Worm (Caenorhabditis elegans) whole organism, L4 larva: Measurements from ENCODE around the gene W05H7.1.
"Not testable (repeated sequence)": the region's sequence is repeated elsewhere in the genome, so short reads cannot be mapped to it uniquely, and the experiment has no call there.

ENCODE experiments used
- F49E8.2 ChIP-seq: sonication (generic microtip); optimal IDR thresholded peaks from 2 replicates; lab custom pipeline; 2016; ENCODE audit warnings: missing compliant biosample characterization, mild to moderate bottlenecking, missing genetic modification characterization, borderline replicate concordance
- T20F7.1 ChIP-seq: fragments of 200-800 bp; sonication (Bioruptor generic); optimal IDR thresholded peaks from 2 replicates; lab custom pipeline; 2018; ENCODE audit warnings: mild to moderate bottlenecking, missing genetic modification characterization, missing compliant biosample characterization
- Y5F2A.4 ChIP-seq: fragments of 200-800 bp; sonication (Bioruptor generic); optimal IDR thresholded peaks from 2 replicates; lab custom pipeline; 2018; ENCODE audit warnings: mild to moderate bottlenecking, missing genetic modification characterization, missing compliant biosample characterization
- aha-1 ChIP-seq: fragments of 150-350 bp; peaks from one replicate; lab custom pipeline; 2014; ENCODE audit warnings: missing biosample characterization, missing genetic modification characterization
- aly-2 ChIP-seq: sonication (generic microtip); optimal IDR thresholded peaks from 2 replicates; lab custom pipeline; 2018; ENCODE audit warnings: missing biosample characterization, missing genetic modification characterization
- ceh-28 ChIP-seq: fragments of 150-350 bp; optimal IDR thresholded peaks from 2 replicates; lab custom pipeline; 2014; ENCODE audit warnings: missing biosample characterization, missing genetic modification reagents, missing genetic modification characterization
- dpl-1 ChIP-seq: fragments of 150-350 bp; optimal IDR thresholded peaks from 2 replicates; lab custom pipeline; 2014; ENCODE audit warnings: missing biosample characterization, missing genetic modification reagents, missing genetic modification characterization
- dve-1 ChIP-seq: sonication (generic microtip); optimal IDR thresholded peaks from 2 replicates; lab custom pipeline; 2017; ENCODE audit warnings: antibody characterized with exemption, mild to moderate bottlenecking, missing genetic modification characterization, missing compliant biosample characterization; ENCODE audit not compliant: insufficient read depth
- egl-43 ChIP-seq: fragments of 200-800 bp; sonication (Bioruptor generic); IDR thresholded peaks from 2 replicates; pipeline ENCODE4 v1.3.6; 2022; ENCODE audit warnings: missing genetic modification reagents, missing genetic modification characterization, missing compliant biosample characterization
- hlh-11 ChIP-seq: fragments of 200-800 bp; sonication (Bioruptor generic); optimal IDR thresholded peaks from 2 replicates; lab custom pipeline; 2018; ENCODE audit warnings: mild to moderate bottlenecking, missing genetic modification characterization, missing compliant biosample characterization
- jun-1 ChIP-seq: fragments of 150-350 bp; optimal IDR thresholded peaks from 2 replicates; lab custom pipeline; 2014; ENCODE audit warnings: missing biosample characterization, missing genetic modification reagents, missing genetic modification characterization
- lin-1 ChIP-seq: fragments of 200-800 bp; sonication (Bioruptor generic); IDR thresholded peaks from 2 replicates; pipeline ENCODE4 v1.3.6; 2022; ENCODE audit warnings: missing genetic modification reagents, missing genetic modification characterization, missing compliant biosample characterization
- lin-13 ChIP-seq: fragments of 150-350 bp; optimal IDR thresholded peaks from 2 replicates; lab custom pipeline; 2014; ENCODE audit warnings: missing biosample characterization, missing genetic modification reagents, missing genetic modification characterization
- lin-38 ChIP-seq: fragments of 200-800 bp; sonication (Bioruptor generic); IDR thresholded peaks from 2 replicates; pipeline ENCODE4 v1.3.6; 2022; ENCODE audit warnings: missing genetic modification reagents, missing genetic modification characterization, missing compliant biosample characterization
- lir-3 ChIP-seq: sonication (generic microtip); optimal IDR thresholded peaks from 2 replicates; lab custom pipeline; 2016; ENCODE audit warnings: mild to moderate bottlenecking, missing genetic modification characterization, missing compliant biosample characterization
- mes-2 ChIP-seq: sonication (generic microtip); optimal IDR thresholded peaks from 2 replicates; lab custom pipeline; 2016; ENCODE audit warnings: missing genotype, mild to moderate bottlenecking, missing genetic modification characterization, missing compliant biosample characterization; ENCODE audit not compliant: poor library complexity, severe bottlenecking
- nhr-111 ChIP-seq: fragments of 200-800 bp; sonication (Bioruptor generic); optimal IDR thresholded peaks from 2 replicates; lab custom pipeline; 2018; ENCODE audit warnings: mild to moderate bottlenecking, missing genetic modification characterization, missing compliant biosample characterization
- nhr-25 ChIP-seq: sonication (generic microtip); optimal IDR thresholded peaks from 2 replicates; lab custom pipeline; 2017; ENCODE audit warnings: missing genetic modification characterization, mild to moderate bottlenecking, missing compliant biosample characterization, antibody characterized with exemption, moderate library complexity, borderline replicate concordance; ENCODE audit not compliant: insufficient read depth
- nhr-28 ChIP-seq: fragments of 150-350 bp; optimal IDR thresholded peaks from 2 replicates; lab custom pipeline; 2014; ENCODE audit warnings: missing biosample characterization, missing genetic modification characterization
- php-3 ChIP-seq: fragments of 200-800 bp; sonication (Bioruptor generic); IDR thresholded peaks from 2 replicates; pipeline ENCODE4 v1.3.6; 2022; ENCODE audit warnings: missing genetic modification reagents, missing genetic modification characterization, missing compliant biosample characterization
- pqm-1 ChIP-seq: sonication (generic microtip); optimal IDR thresholded peaks from 2 replicates; lab custom pipeline; 2017; ENCODE audit warnings: missing biosample characterization, missing genetic modification characterization
- sdz-12 ChIP-seq: fragments of 200-800 bp; sonication (Bioruptor generic); optimal IDR thresholded peaks from 2 replicates; lab custom pipeline; 2018; ENCODE audit warnings: mild to moderate bottlenecking, missing genetic modification characterization, missing compliant biosample characterization
- snpc-1.2 ChIP-seq: fragments of 200-800 bp; sonication (Bioruptor generic); IDR thresholded peaks from 2 replicates; pipeline ENCODE4 v1.3.6; 2022; ENCODE audit warnings: missing genetic modification reagents, missing genetic modification characterization, missing compliant biosample characterization
- unc-130 ChIP-seq: sonication (generic microtip); optimal IDR thresholded peaks from 2 replicates; lab custom pipeline; 2016; ENCODE audit warnings: missing genetic modification reagents, missing genetic modification characterization, missing compliant biosample characterization
- unc-39 ChIP-seq: sonication (generic microtip); optimal IDR thresholded peaks from 2 replicates; lab custom pipeline; 2017; ENCODE audit warnings: missing biosample characterization, missing genetic modification characterization
- unc-62 ChIP-seq, 3 experiments: fragments of 150-350 bp in 1 of 3; sonication (generic microtip); optimal IDR thresholded peaks in 2 of 3; peaks in 1 of 3; 1 replicate in 1 of 3; 2 replicates in 2 of 3; lab custom pipeline; 2014 to 2017; ENCODE audit warnings: missing biosample characterization in 3 of 3, missing genetic modification characterization in 3 of 3, missing genetic modification reagents in 3 of 3, missing genotype in 1 of 3
- ztf-11 ChIP-seq: fragments of 150-350 bp; optimal IDR thresholded peaks from 2 replicates; lab custom pipeline; 2014; ENCODE audit warnings: missing biosample characterization, missing genetic modification characterization

The W05H7.1 gene

DNA sequence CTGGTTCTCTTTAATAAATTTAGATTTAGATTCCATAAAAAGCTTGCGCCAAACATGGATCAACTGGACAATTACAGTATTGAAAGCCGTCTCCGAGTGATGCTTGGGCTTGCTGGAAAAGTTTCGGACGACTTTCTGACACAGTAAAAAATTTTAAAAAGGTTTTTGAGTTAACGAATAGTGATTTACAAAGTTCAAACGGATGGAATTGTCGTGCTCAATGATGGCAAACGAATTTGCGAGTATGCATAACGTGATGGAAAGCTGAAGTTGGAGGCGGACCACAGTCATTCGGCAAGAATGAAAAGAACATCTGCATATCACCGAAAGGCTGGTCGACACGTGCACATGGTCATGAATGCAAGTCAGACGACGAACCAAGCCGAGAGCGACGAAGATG, 46.6 kb upstream of the W05H7.1 start, which contains the start of gene ZK402.1:
TSS of gene ZK402.1 (plus strand) at position 301 of the 400 bp plus-strand sequence.
- not testable (repeated sequence) for TF ChIP-seq lin-13 (GFP tag; lab: Kevin White, UChicago); sdz-12 (GFP tag; lab: Kevin White, UChicago); php-3 (GFP tag; lab: Robert Waterston, UW)

DNA sequence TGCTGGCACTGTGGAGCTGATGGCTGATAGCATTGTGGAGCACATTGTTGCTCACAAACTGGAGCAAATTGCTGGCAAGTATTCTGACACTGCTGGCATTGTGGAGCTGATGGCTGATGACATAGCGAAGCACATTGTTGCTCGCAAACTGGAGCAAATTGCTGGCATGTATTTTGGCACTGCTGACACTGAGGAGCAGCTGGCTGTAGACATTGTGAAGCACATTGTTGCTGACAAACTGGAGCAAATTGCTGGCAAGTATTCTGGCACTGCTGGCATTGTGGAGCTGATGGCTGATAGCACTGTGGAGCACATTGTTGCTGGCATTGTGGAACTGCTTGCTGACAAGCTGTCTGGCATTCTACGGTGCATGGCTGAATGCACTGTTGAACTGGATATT, 41.3 kb upstream of the W05H7.1 start:
- TF ChIP-seq aly-2 (tag; lab: Kevin White, UChicago) (no peak), aha-1 (tag; lab: Kevin White, UChicago) (peak; percentile 91), egl-43 (no peak)

DNA sequence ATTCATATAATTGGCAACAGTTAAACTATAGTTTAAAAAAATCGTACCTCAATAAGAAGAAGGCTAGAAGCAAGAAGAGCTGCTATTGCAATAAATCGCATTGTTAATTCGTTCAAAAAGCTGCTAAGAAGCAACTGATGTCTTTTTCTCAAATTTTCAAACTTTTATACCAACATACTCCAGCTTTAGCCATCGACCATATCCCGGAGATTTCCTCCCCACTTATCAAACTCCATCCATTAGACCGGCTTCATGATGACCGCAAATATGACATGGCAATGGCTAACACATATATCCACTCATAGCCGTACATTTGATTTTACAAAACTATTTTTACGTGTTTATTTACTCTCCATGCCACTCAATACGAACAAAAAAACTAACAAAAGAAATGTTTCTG, 40.0 kb upstream of the W05H7.1 start, which contains the start of gene abu-2:
TSS of gene abu-2 (minus strand) at position 101 of the 400 bp plus-strand sequence.
- TF ChIP-seq jun-1 (tag; lab: Kevin White, UChicago) = no peak
- TF ChIP-seq mes-2 = no peak
- no peak for TF ChIP-seq hlh-11 (tag; lab: Kevin White, UChicago)
- TF ChIP-seq dve-1 (tag; lab: Kevin White, UChicago) = no peak
- TF ChIP-seq dpl-1 (GFP tag; lab: Kevin White, UChicago) = no peak
- no peak for TF ChIP-seq ceh-28
- TF ChIP-seq lin-1 (GFP tag; lab: Robert Waterston, UW) = no peak
- no peak for TF ChIP-seq unc-130
- TF ChIP-seq unc-39 = no peak
- no peak for TF ChIP-seq nhr-111 (GFP tag; lab: Kevin White, UChicago)
- no peak for TF ChIP-seq T20F7.1
- TF ChIP-seq snpc-1.2 (GFP tag; lab: Robert Waterston, UW) = no peak
- no peak for TF ChIP-seq Y5F2A.4 (GFP tag; lab: Kevin White, UChicago)
- no peak for TF ChIP-seq lir-3 (tag; lab: Kevin White, UChicago)
- TF ChIP-seq ztf-11 (tag; lab: Kevin White, UChicago) = no peak
- no peak for TF ChIP-seq F49E8.2 (tag; lab: Kevin White, UChicago)
- TF ChIP-seq nhr-25 (tag; lab: Kevin White, UChicago) = no peak

DNA sequence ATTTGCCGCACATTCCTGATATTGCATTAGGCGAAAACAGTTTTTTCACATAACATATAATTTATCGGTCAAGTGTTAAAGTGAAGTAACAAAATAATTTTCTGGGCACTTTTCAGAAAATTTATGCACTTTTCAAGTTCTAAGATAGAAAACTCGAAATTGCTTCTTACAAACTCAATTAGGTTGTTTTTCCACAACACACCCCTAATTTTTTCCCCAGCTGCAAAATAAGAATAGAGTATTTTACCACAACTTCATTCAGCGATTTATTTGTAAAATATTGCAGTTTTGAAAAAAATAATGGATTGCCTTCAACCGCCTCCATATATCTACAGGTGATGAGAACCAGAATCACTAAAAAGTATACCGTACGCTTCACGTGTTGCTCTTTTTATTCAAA, 37.7 kb upstream of the W05H7.1 start, which contains the start of gene srh-19:
TSS of gene srh-19 (plus strand) at position 301 of the 400 bp plus-strand sequence.
- TF ChIP-seq jun-1 (tag; lab: Kevin White, UChicago) = no peak
- peak in 1 of 2 experiments; percentile 38 for TF ChIP-seq unc-62 (GFP tag; optimal IDR thresholded peaks at IDR 0.05 in 1 of 2; lab: Kevin White, UChicago)
- no peak for TF ChIP-seq unc-62 (tag; optimal IDR thresholded peaks at IDR 0.05; lab: Kevin White, UChicago)

DNA sequence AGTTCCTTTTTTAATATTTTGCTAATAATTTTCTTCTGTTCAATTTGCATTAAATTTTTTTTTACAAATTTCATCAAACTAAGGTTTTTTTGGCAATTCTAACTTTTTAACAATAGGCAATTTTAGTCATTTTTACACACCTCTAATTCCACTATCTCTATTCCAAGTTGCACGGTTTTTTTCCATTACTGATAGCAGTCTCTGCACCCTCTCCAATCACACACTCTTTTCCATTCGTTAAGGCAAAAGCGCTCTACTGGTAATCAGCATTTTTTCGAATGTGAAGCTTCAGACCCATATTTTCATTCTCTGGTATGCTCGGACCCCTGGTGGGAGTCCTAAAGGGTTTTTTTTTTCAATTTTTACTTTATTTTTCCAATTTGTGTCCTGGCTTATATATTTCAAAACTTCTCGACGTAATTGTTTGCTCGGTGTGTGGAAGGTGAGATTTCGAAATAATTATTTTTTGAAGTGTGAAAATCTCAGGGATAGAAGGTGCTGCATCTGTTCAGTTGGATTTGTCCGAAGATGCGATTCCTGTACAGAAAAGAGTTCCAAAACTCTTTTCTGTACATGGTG, 33.7 kb upstream of the W05H7.1 start, which contains the start of the genes F19G12.4 and F19G12.8:
TSS of gene F19G12.4 (plus strand) at position 529 of the 579 bp plus-strand sequence.
TSS of gene F19G12.8 (plus strand) at position 545 of the 579 bp plus-strand sequence.
- no peak for TF ChIP-seq lin-13 (GFP tag; lab: Kevin White, UChicago)
- peak; percentile 83 for TF ChIP-seq pqm-1 (tag; lab: Kevin White, UChicago)
- TF ChIP-seq aha-1 (tag; lab: Kevin White, UChicago) = peak; percentile 88
- TF ChIP-seq nhr-28 (tag; lab: Kevin White, UChicago) = peak; percentile 48

DNA sequence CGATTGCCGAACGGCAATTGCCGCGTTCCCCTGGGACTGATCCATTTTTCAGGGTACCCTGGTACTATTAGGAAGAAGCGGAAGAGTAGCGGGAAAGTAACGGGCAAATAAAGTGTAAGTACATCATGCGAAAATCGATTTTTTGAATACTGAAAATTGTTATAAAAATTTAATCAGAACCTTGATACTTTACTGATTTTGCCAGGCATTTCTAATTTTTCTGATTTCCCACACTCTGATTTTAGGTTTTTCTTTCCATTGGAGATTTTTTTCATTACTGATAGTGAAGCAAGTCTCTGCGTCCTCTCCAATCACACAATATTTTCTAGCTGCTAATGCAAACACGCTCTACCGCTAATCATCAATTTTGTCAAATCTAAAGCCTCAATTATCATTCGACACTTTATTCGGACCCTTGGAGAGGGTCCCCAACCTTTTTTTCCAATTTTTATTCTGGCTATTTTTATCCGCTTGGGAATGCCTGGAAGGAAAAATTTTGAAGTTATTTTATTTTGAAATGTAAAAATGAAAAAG, 31.3 kb upstream of the W05H7.1 start, which contains the start of gene F19G12.9:
TSS of gene F19G12.9 (plus strand) at position 51 of the 534 bp plus-strand sequence.
- peak; percentile 89 for TF ChIP-seq lin-38 (GFP tag; lab: Robert Waterston, UW)
- no peak for TF ChIP-seq dpl-1 (GFP tag; lab: Kevin White, UChicago)
